Worm (Caenorhabditis elegans): ENCODE measurements around the gene nspg-5.

nspg-5 gene

ce11 chrX:2972272-2973042 is 9.4 kb upstream of the nspg-5 start:
- TF ChIP-seq nhr-76 (tag; optimal IDR thresholded peaks at IDR 0.05) (no peak), nhr-237 (tag; optimal IDR thresholded peaks at IDR 0.05) (no peak), unc-39 (tag; optimal IDR thresholded peaks at IDR 0.05) (no peak), ceh-39 (tag; optimal IDR thresholded peaks at IDR 0.05) (no peak), ham-2 (GFP tag; optimal IDR thresholded peaks at IDR 0.05) (no peak), snpc-4 (tag; optimal IDR thresholded peaks at IDR 0.05) (no peak), M03D4.4 (tag; optimal IDR thresholded peaks at IDR 0.05) (no peak)

- TF ChIP-seq nhr-2 (tag; optimal IDR thresholded peaks at IDR 0.05) (no peak), hlh-1 (tag; optimal IDR thresholded peaks at IDR 0.05) (peak; percentile 47), unc-62 (GFP tag; optimal IDR thresholded peaks at IDR 0.05) (peak; percentile 23)
Measured at ce11 chrX:2975421-2975820, 6.4 kb upstream of the nspg-5 start.

- TF ChIP-seq ham-2 (GFP tag; optimal IDR thresholded peaks at IDR 0.05) (no peak), sem-2 (GFP tag; optimal IDR thresholded peaks at IDR 0.05) (no peak), hlh-1 (tag; optimal IDR thresholded peaks at IDR 0.05) (no peak), sptf-1 (tag; optimal IDR thresholded peaks at IDR 0.05) (no peak), blmp-1 (tag; optimal IDR thresholded peaks at IDR 0.05) (no peak), mep-1 (tag; optimal IDR thresholded peaks at IDR 0.05) (no peak), flh-1 (GFP tag; optimal IDR thresholded peaks at IDR 0.05) (no peak), ceh-43 (GFP tag; optimal IDR thresholded peaks at IDR 0.05) (no peak), cnd-1 (tag; optimal IDR thresholded peaks at IDR 0.05) (no peak), nhr-76 (tag; optimal IDR thresholded peaks at IDR 0.05) (no peak), mab-5 (tag; optimal IDR thresholded peaks at IDR 0.05) (no peak), nhr-2 (tag; optimal IDR thresholded peaks at IDR 0.05) (no peak), lin-32 (GFP tag; optimal IDR thresholded peaks at IDR 0.05) (no peak)
Measured at ce11 chrX:2976148-2976547, 5.7 kb upstream of the nspg-5 start, which contains the start of gene aakg-3. aakg-3 (plus strand) TSS chrX:2976448.

ce11 chrX:2978100-2978499 is 3.7 kb upstream of the nspg-5 start:
- no peak for TF ChIP-seq tbx-8 (GFP tag; optimal IDR thresholded peaks at IDR 0.05)
- no peak for TF ChIP-seq nhr-76 (tag; optimal IDR thresholded peaks at IDR 0.05)
- TF ChIP-seq mls-2 (tag; optimal IDR thresholded peaks at IDR 0.05), result no peak
- TF ChIP-seq ceh-43 (GFP tag; optimal IDR thresholded peaks at IDR 0.05), result no peak
- no peak for TF ChIP-seq unc-120 (tag; optimal IDR thresholded peaks at IDR 0.05; ENCODE audit: poor library complexity, severe bottlenecking)
- TF ChIP-seq elt-1 (tag; optimal IDR thresholded peaks at IDR 0.05; ENCODE audit: borderline replicate concordance, insufficient read depth), result no peak
- TF ChIP-seq blmp-1 (tag; optimal IDR thresholded peaks at IDR 0.05), result no peak
- no peak for TF ChIP-seq ces-1 (GFP tag; optimal IDR thresholded peaks at IDR 0.05)
- TF ChIP-seq nhr-2 (tag; optimal IDR thresholded peaks at IDR 0.05), result no peak
- no peak for TF ChIP-seq bed-3 (GFP tag; optimal IDR thresholded peaks at IDR 0.05)
- no peak for TF ChIP-seq nhr-12 (tag; optimal IDR thresholded peaks at IDR 0.05)
- TF ChIP-seq M03D4.4 (tag; optimal IDR thresholded peaks at IDR 0.05), result no peak
- TF ChIP-seq pha-4 (tag; optimal IDR thresholded peaks at IDR 0.05), result no peak
- no peak for TF ChIP-seq lsy-2 (tag; optimal IDR thresholded peaks at IDR 0.05)
- TF ChIP-seq cnd-1 (tag; optimal IDR thresholded peaks at IDR 0.05), result no peak
- no peak for TF ChIP-seq flh-1 (GFP tag; optimal IDR thresholded peaks at IDR 0.05)
- TF ChIP-seq sem-2 (GFP tag; optimal IDR thresholded peaks at IDR 0.05), result no peak
- no peak for TF ChIP-seq unc-39 (tag; optimal IDR thresholded peaks at IDR 0.05)

ce11 chrX:2983996-2984395 is 2.2 kb downstream of the nspg-5 start, which contains the start of gene osm-5:
osm-5 (plus strand) TSS chrX:2984263.
- TF ChIP-seq ceh-39 (tag; optimal IDR thresholded peaks at IDR 0.05), result no peak

ce11 chrX:2990145-2990544 is 8.3 kb downstream of the nspg-5 start:
- no peak for TF ChIP-seq mab-5 (tag; optimal IDR thresholded peaks at IDR 0.05)
- TF ChIP-seq ceh-83 (GFP tag; optimal IDR thresholded peaks at IDR 0.05), result no peak
- no peak for TF ChIP-seq nhr-2 (tag; optimal IDR thresholded peaks at IDR 0.05)

All from whole organism, mixed stage, embryonic.